Worm (Caenorhabditis elegans): ENCODE results near the gene ints-7.

- no peak for TF ChIP-seq ceh-88 (GFP tag; IDR thresholded peaks at IDR 0.05)
- TF ChIP-seq ama-1 (optimal IDR thresholded peaks at IDR 0.05): no peak
- no peak for TF ChIP-seq nhr-237 (tag; optimal IDR thresholded peaks at IDR 0.05)
- no peak for TF ChIP-seq ceh-82 (tag; optimal IDR thresholded peaks at IDR 0.05)
- TF ChIP-seq zag-1 (tag; optimal IDR thresholded peaks at IDR 0.05): no peak
- no peak for TF ChIP-seq snpc-4 (tag; optimal IDR thresholded peaks at IDR 0.05)
- no peak for TF ChIP-seq unc-62 (GFP tag; optimal IDR thresholded peaks at IDR 0.05)
- TF ChIP-seq ztf-11 (tag; optimal IDR thresholded peaks at IDR 0.05): no peak
- no peak for TF ChIP-seq nhr-11 (tag; optimal IDR thresholded peaks at IDR 0.05)
- no peak for TF ChIP-seq nhr-71 (tag; optimal IDR thresholded peaks at IDR 0.05)
- TF ChIP-seq fos-1 (tag; optimal IDR thresholded peaks at IDR 0.05): no peak
- TF ChIP-seq nhr-85 (tag): no peak
- no peak for TF ChIP-seq hlh-4 (tag; optimal IDR thresholded peaks at IDR 0.05)
- no peak for TF ChIP-seq lsy-2 (tag; optimal IDR thresholded peaks at IDR 0.05)
Observed at ce11 chrII:11633509-11633908, 50.9 kb downstream of the ints-7 start, which contains the start of gene din-1.
